Worm (Caenorhabditis elegans) whole organism, L4 larva: Measurements from ENCODE around the gene C18A3.10.

Source experiments
- F49E8.2 ChIP-seq: sonication (generic microtip); optimal IDR thresholded peaks from 2 replicates; lab custom pipeline; 2016; ENCODE audit warnings: missing compliant biosample characterization, mild to moderate bottlenecking, missing genetic modification characterization, borderline replicate concordance
- Y48G9A.11 ChIP-seq: fragments of 200-800 bp; sonication (Bioruptor generic); IDR thresholded peaks from 2 replicates; pipeline ENCODE4 v1.3.6; 2022; ENCODE audit warnings: missing genetic modification reagents, missing genetic modification characterization, missing compliant biosample characterization
- aha-1 ChIP-seq: fragments of 150-350 bp; peaks from one replicate; lab custom pipeline; 2014; ENCODE audit warnings: missing biosample characterization, missing genetic modification characterization
- arid-1 ChIP-seq: fragments of 200-800 bp; sonication (Bioruptor generic); conservative IDR thresholded peaks from 2 replicates; pipeline ENCODE4 v1.3.6; 2022; ENCODE audit warnings: missing genetic modification reagents, missing genetic modification characterization, missing compliant biosample characterization
- ceh-20 ChIP-seq: fragments of 200-800 bp; sonication (Bioruptor generic); IDR thresholded peaks from 2 replicates; pipeline ENCODE4 v1.3.6; 2022; ENCODE audit warnings: missing genetic modification reagents, missing genetic modification characterization, missing compliant biosample characterization
- ceh-28 ChIP-seq: fragments of 150-350 bp; optimal IDR thresholded peaks from 2 replicates; lab custom pipeline; 2014; ENCODE audit warnings: missing biosample characterization, missing genetic modification reagents, missing genetic modification characterization
- ceh-32 ChIP-seq: sonication (generic microtip); optimal IDR thresholded peaks from 2 replicates; lab custom pipeline; 2016; ENCODE audit warnings: mild to moderate bottlenecking, missing genetic modification characterization, missing compliant biosample characterization; ENCODE audit not compliant: poor library complexity
- ceh-44 ChIP-seq: fragments of 200-800 bp; sonication (Bioruptor generic); IDR thresholded peaks from 2 replicates; pipeline ENCODE4 v1.3.6; 2022; ENCODE audit warnings: missing genetic modification reagents, missing genetic modification characterization, missing compliant biosample characterization
- ceh-62 ChIP-seq: sonication (generic microtip); optimal IDR thresholded peaks from 2 replicates; lab custom pipeline; 2017; ENCODE audit warnings: missing biosample characterization, missing genetic modification characterization
- ces-1 ChIP-seq: fragments of 150-350 bp; sonication (generic microtip); optimal IDR thresholded peaks from 4 replicates; lab custom pipeline; 2014; ENCODE audit warnings: missing biosample characterization, missing genetic modification reagents, missing genetic modification characterization
- cey-2 ChIP-seq: sonication (generic microtip); optimal IDR thresholded peaks from 3 replicates; lab custom pipeline; 2017; ENCODE audit warnings: missing genetic modification characterization, mild to moderate bottlenecking, missing compliant biosample characterization, antibody characterized with exemption, borderline replicate concordance; ENCODE audit not compliant: insufficient read depth
- ctbp-1 ChIP-seq: fragments of 200-800 bp; sonication (Bioruptor generic); IDR thresholded peaks from 2 replicates; pipeline ENCODE4 v1.3.6; 2022; ENCODE audit warnings: missing genetic modification reagents, missing genetic modification characterization, missing compliant biosample characterization
- daf-19 ChIP-seq: fragments of 200-800 bp; sonication (Bioruptor generic); conservative IDR thresholded peaks from 2 replicates; pipeline ENCODE4 v1.3.6; 2022; ENCODE audit warnings: missing genetic modification characterization, missing compliant biosample characterization
- dmd-9 ChIP-seq: fragments of 200-800 bp; sonication (Bioruptor generic); IDR thresholded peaks from 2 replicates; pipeline ENCODE4 v1.3.6; 2022; ENCODE audit warnings: missing genetic modification reagents, missing genetic modification characterization, missing compliant biosample characterization
- dpl-1 ChIP-seq: fragments of 150-350 bp; optimal IDR thresholded peaks from 2 replicates; lab custom pipeline; 2014; ENCODE audit warnings: missing biosample characterization, missing genetic modification reagents, missing genetic modification characterization
- duxl-1 ChIP-seq: sonication (generic microtip); optimal IDR thresholded peaks from 2 replicates; lab custom pipeline; 2016; ENCODE audit warnings: mild to moderate bottlenecking, missing genetic modification characterization, moderate library complexity, missing compliant biosample characterization; ENCODE audit not compliant: poor library complexity
- dve-1 ChIP-seq: sonication (generic microtip); optimal IDR thresholded peaks from 2 replicates; lab custom pipeline; 2017; ENCODE audit warnings: antibody characterized with exemption, mild to moderate bottlenecking, missing genetic modification characterization, missing compliant biosample characterization; ENCODE audit not compliant: insufficient read depth
- egl-27 ChIP-seq: sonication (generic microtip); optimal IDR thresholded peaks from 3 replicates; lab custom pipeline; 2017; ENCODE audit warnings: missing biosample characterization, missing genetic modification reagents, missing genetic modification characterization
- fkh-10 ChIP-seq: fragments of 150-350 bp; optimal IDR thresholded peaks from 2 replicates; lab custom pipeline; 2014; ENCODE audit warnings: missing biosample characterization, missing genetic modification reagents, missing genetic modification characterization
- hif-1 ChIP-seq, 2 experiments: sonication (generic microtip); optimal IDR thresholded peaks; 2 replicates each; lab custom pipeline; 2016 to 2017; ENCODE audit warnings: missing compliant biosample characterization in 2 of 2, missing genetic modification characterization in 2 of 2, missing genetic modification reagents in 2 of 2, missing genotype in 2 of 2, mild to moderate bottlenecking in 1 of 2
- hlh-30 ChIP-seq: sonication (generic microtip); optimal IDR thresholded peaks from 2 replicates; lab custom pipeline; 2017; ENCODE audit warnings: antibody characterized with exemption, mild to moderate bottlenecking, missing genetic modification characterization, missing compliant biosample characterization; ENCODE audit not compliant: insufficient read depth
- lin-38 ChIP-seq: fragments of 200-800 bp; sonication (Bioruptor generic); IDR thresholded peaks from 2 replicates; pipeline ENCODE4 v1.3.6; 2022; ENCODE audit warnings: missing genetic modification reagents, missing genetic modification characterization, missing compliant biosample characterization
- lir-3 ChIP-seq: sonication (generic microtip); optimal IDR thresholded peaks from 2 replicates; lab custom pipeline; 2016; ENCODE audit warnings: mild to moderate bottlenecking, missing genetic modification characterization, missing compliant biosample characterization
- lsy-2 ChIP-seq, 2 experiments: fragments of 150-350 bp in 1 of 2; sonication (generic microtip) in 1 of 2; optimal IDR thresholded peaks; 2 replicates each; lab custom pipeline; 2014 to 2017; ENCODE audit warnings: missing biosample characterization in 2 of 2, missing genetic modification characterization in 2 of 2
- mdl-1 ChIP-seq, 2 experiments: fragments of 150-350 bp in 1 of 2; sonication (generic microtip) in 1 of 2; optimal IDR thresholded peaks; 2 replicates each; lab custom pipeline; 2014 to 2017; ENCODE audit warnings: missing biosample characterization in 2 of 2, missing genetic modification characterization in 2 of 2
- mdt-29 ChIP-seq: fragments of 200-800 bp; sonication (Bioruptor generic); IDR thresholded peaks from 2 replicates; pipeline ENCODE4 v1.3.6; 2022; ENCODE audit warnings: missing genetic modification reagents, missing genetic modification characterization, missing compliant biosample characterization
- mes-2 ChIP-seq: sonication (generic microtip); optimal IDR thresholded peaks from 2 replicates; lab custom pipeline; 2016; ENCODE audit warnings: missing genotype, mild to moderate bottlenecking, missing genetic modification characterization, missing compliant biosample characterization; ENCODE audit not compliant: poor library complexity, severe bottlenecking
- mxl-2 ChIP-seq: fragments of 200-800 bp; sonication (Bioruptor generic); conservative IDR thresholded peaks from 2 replicates; pipeline ENCODE4 v1.3.6; 2022; ENCODE audit warnings: missing genetic modification reagents, missing genetic modification characterization, missing compliant biosample characterization
- nhr-10 ChIP-seq: fragments of 150-350 bp; optimal IDR thresholded peaks from 2 replicates; lab custom pipeline; 2014; ENCODE audit warnings: missing biosample characterization, missing genetic modification characterization
- nhr-11 ChIP-seq: fragments of 150-350 bp; optimal IDR thresholded peaks from 2 replicates; lab custom pipeline; 2014; ENCODE audit warnings: missing biosample characterization, missing genetic modification characterization
- nhr-237 ChIP-seq: sonication (generic microtip); optimal IDR thresholded peaks from 2 replicates; lab custom pipeline; 2017; ENCODE audit warnings: missing biosample characterization, missing genetic modification characterization
- nhr-28 ChIP-seq: fragments of 150-350 bp; optimal IDR thresholded peaks from 2 replicates; lab custom pipeline; 2014; ENCODE audit warnings: missing biosample characterization, missing genetic modification characterization
- nhr-42 ChIP-seq: fragments of 200-800 bp; sonication (Bioruptor generic); IDR thresholded peaks from 2 replicates; pipeline ENCODE4 v1.3.6; 2022; ENCODE audit warnings: missing genetic modification characterization, missing compliant biosample characterization
- nhr-48 ChIP-seq: sonication (generic microtip); optimal IDR thresholded peaks from 2 replicates; lab custom pipeline; 2016; ENCODE audit warnings: mild to moderate bottlenecking, missing genetic modification characterization, missing compliant biosample characterization
- nhr-6 ChIP-seq: fragments of 150-350 bp; optimal IDR thresholded peaks from 2 replicates; lab custom pipeline; 2014; ENCODE audit warnings: missing biosample characterization, missing genetic modification characterization
- pha-4 ChIP-seq, 2 experiments: fragments of 150-350 bp in 1 of 2; fragments of 200-800 bp in 1 of 2; sonication (Bioruptor generic) in 1 of 2; IDR thresholded peaks in 1 of 2; optimal IDR thresholded peaks in 1 of 2; 2 replicates each; pipeline versions ENCODE4 v1.3.6 to Lab custom; 2014 to 2022; ENCODE audit warnings: missing genetic modification characterization in 2 of 2, missing genetic modification reagents in 2 of 2, missing biosample characterization in 1 of 2, missing compliant biosample characterization in 1 of 2
- php-3 ChIP-seq: fragments of 200-800 bp; sonication (Bioruptor generic); IDR thresholded peaks from 2 replicates; pipeline ENCODE4 v1.3.6; 2022; ENCODE audit warnings: missing genetic modification reagents, missing genetic modification characterization, missing compliant biosample characterization
- pqm-1 ChIP-seq: sonication (generic microtip); optimal IDR thresholded peaks from 2 replicates; lab custom pipeline; 2017; ENCODE audit warnings: missing biosample characterization, missing genetic modification characterization
- saeg-2 ChIP-seq: fragments of 200-800 bp; sonication (Bioruptor generic); IDR thresholded peaks from 2 replicates; pipeline ENCODE4 v1.3.6; 2022; ENCODE audit warnings: missing genetic modification reagents, missing genetic modification characterization, missing compliant biosample characterization
- set-16 ChIP-seq: fragments of 200-800 bp; sonication (Bioruptor generic); IDR thresholded peaks from 2 replicates; pipeline ENCODE4 v1.3.6; 2022; ENCODE audit warnings: missing genetic modification reagents, missing genetic modification characterization, missing compliant biosample characterization
- skn-1 ChIP-seq: fragments of 150-350 bp; optimal IDR thresholded peaks from 2 replicates; lab custom pipeline; 2014; ENCODE audit warnings: missing biosample characterization, missing genetic modification characterization
- snpc-1.2 ChIP-seq: fragments of 200-800 bp; sonication (Bioruptor generic); IDR thresholded peaks from 2 replicates; pipeline ENCODE4 v1.3.6; 2022; ENCODE audit warnings: missing genetic modification reagents, missing genetic modification characterization, missing compliant biosample characterization
- spr-1 ChIP-seq: sonication (generic microtip); optimal IDR thresholded peaks from 2 replicates; lab custom pipeline; 2016; ENCODE audit warnings: mild to moderate bottlenecking, missing genetic modification characterization, missing compliant biosample characterization
- spr-3 ChIP-seq: fragments of 200-800 bp; sonication (Bioruptor generic); optimal IDR thresholded peaks from 2 replicates; lab custom pipeline; 2018; ENCODE audit warnings: mild to moderate bottlenecking, missing genetic modification characterization, missing compliant biosample characterization
- tag-97 ChIP-seq: fragments of 200-800 bp; sonication (Bioruptor generic); IDR thresholded peaks from 2 replicates; pipeline ENCODE4 v1.3.6; 2022; ENCODE audit warnings: missing genetic modification characterization, missing compliant biosample characterization
- unc-130 ChIP-seq: sonication (generic microtip); optimal IDR thresholded peaks from 2 replicates; lab custom pipeline; 2016; ENCODE audit warnings: missing genetic modification reagents, missing genetic modification characterization, missing compliant biosample characterization
- unc-62 ChIP-seq, 3 experiments: fragments of 150-350 bp in 1 of 3; sonication (generic microtip); optimal IDR thresholded peaks in 2 of 3; peaks in 1 of 3; 1 replicate in 1 of 3; 2 replicates in 2 of 3; lab custom pipeline; 2014 to 2017; ENCODE audit warnings: missing biosample characterization in 3 of 3, missing genetic modification characterization in 3 of 3, missing genetic modification reagents in 3 of 3, missing genotype in 1 of 3
- vab-7 ChIP-seq: fragments of 200-800 bp; sonication (Bioruptor generic); IDR thresholded peaks from 2 replicates; pipeline ENCODE4 v1.3.6; 2022; ENCODE audit warnings: missing genetic modification reagents, missing genetic modification characterization, missing compliant biosample characterization
- ztf-7 ChIP-seq: fragments of 150-350 bp; optimal IDR thresholded peaks from 2 replicates; lab custom pipeline; 2014; ENCODE audit warnings: missing biosample characterization, missing genetic modification characterization

Gene C18A3.10

ce11 chrII:5714807-5715206 is 838 bp downstream of the C18A3.10 start, which contains the start of the genes tiar-1 and lelo-4:
Gene tiar-1 (minus strand): TSS chrII:5714823.
Gene lelo-4 (plus strand): TSS chrII:5714924.
- TF ChIP-seq Y48G9A.11 (GFP tag; lab: Robert Waterston, UW) (no peak), nhr-6 (tag; lab: Kevin White, UChicago) (peak; percentile 38), vab-7 (GFP tag; lab: Robert Waterston, UW) (no peak), spr-1 (tag; lab: Kevin White, UChicago) (no peak), set-16 (GFP tag; lab: Robert Waterston, UW) (no peak), ceh-62 (no peak), pha-4 (GFP tag; IDR thresholded peaks at IDR 0.05; lab: Robert Waterston, UW) (no peak), pha-4 (tag; optimal IDR thresholded peaks at IDR 0.05; lab: Kevin White, UChicago) (peak; percentile 85), nhr-237 (tag; lab: Kevin White, UChicago) (no peak), nhr-42 (GFP tag; lab: Robert Waterston, UW) (no peak), spr-3 (no peak), duxl-1 (tag; lab: Kevin White, UChicago) (no peak), mdl-1 (tag; optimal IDR thresholded peaks at IDR 0.05; lab: Kevin White, UChicago) (no peak), lsy-2 (tag; optimal IDR thresholded peaks at IDR 0.05; lab: Kevin White, UChicago) (peak in 1 of 2 experiments; percentile 83), php-3 (GFP tag; lab: Robert Waterston, UW) (0 out of 2 replicates have a peak, but pooled peaks have one; percentile 14), ceh-32 (tag; lab: Kevin White, UChicago) (no peak), unc-62 (GFP tag; optimal IDR thresholded peaks at IDR 0.05 in 1 of 2; lab: Kevin White, UChicago) (peak in 1 of 2 experiments; percentile 87), unc-62 (tag; optimal IDR thresholded peaks at IDR 0.05; lab: Kevin White, UChicago) (no peak), cey-2 (tag; lab: Kevin White, UChicago) (no peak), lin-38 (GFP tag; lab: Robert Waterston, UW) (peak; percentile 53), daf-19 (GFP tag; lab: Robert Waterston, UW) (no peak), ceh-28 (tag; lab: Kevin White, UChicago) (no peak), hif-1 (tag; optimal IDR thresholded peaks at IDR 0.05; lab: Kevin White, UChicago) (peak in 1 of 2 experiments; percentile 45), nhr-48 (tag; lab: Kevin White, UChicago) (no peak), dmd-9 (GFP tag; lab: Robert Waterston, UW) (no peak), ztf-7 (tag; lab: Kevin White, UChicago) (no peak), mdt-29 (GFP tag; lab: Robert Waterston, UW) (no peak), ceh-20 (no peak), egl-27 (tag; lab: Kevin White, UChicago) (no peak), skn-1 (tag; lab: Kevin White, UChicago) (no peak), hlh-30 (tag; lab: Kevin White, UChicago) (peak; percentile 51), unc-130 (GFP tag; lab: Kevin White, UChicago) (peak; percentile 9), F49E8.2 (tag; lab: Kevin White, UChicago) (no peak), saeg-2 (GFP tag; lab: Robert Waterston, UW) (no peak), dpl-1 (GFP tag; lab: Kevin White, UChicago) (peak; percentile 90), arid-1 (0 out of 2 replicates have a peak, but pooled peaks have one; percentile 27), pqm-1 (tag; lab: Kevin White, UChicago) (no peak), ceh-44 (GFP tag; lab: Robert Waterston, UW) (no peak), ctbp-1 (GFP tag; lab: Robert Waterston, UW) (no peak), ces-1 (GFP tag; lab: Kevin White, UChicago) (no peak), mes-2 (peak; percentile 84), fkh-10 (no peak), nhr-10 (no peak), lir-3 (no peak), snpc-1.2 (GFP tag; lab: Robert Waterston, UW) (no peak), nhr-28 (tag; lab: Kevin White, UChicago) (peak; percentile 34), mxl-2 (no peak), nhr-11 (tag; lab: Kevin White, UChicago) (no peak), tag-97 (no peak), aha-1 (tag; lab: Kevin White, UChicago) (no peak), dve-1 (tag; lab: Kevin White, UChicago) (peak; percentile 58)
